Fruit fly (Drosophila melanogaster) whole organism, embryonic: ENCODE measurements around the gene CG11980.

Source experiments
- Abd-B ChIP-seq: fragments of 200-800 bp; sonication (Bioruptor generic); optimal IDR thresholded peaks from 2 replicates; lab custom pipeline; 2018; ENCODE audit warnings: missing biosample characterization, mild to moderate bottlenecking, missing genetic modification characterization, moderate library complexity
- Ada2b ChIP-seq: fragments of 200-800 bp; sonication (Bioruptor generic); IDR thresholded peaks from 2 replicates; pipeline ENCODE4 v1.3.6; 2022; ENCODE audit warnings: missing biosample characterization, missing genetic modification characterization
- Atf-2 ChIP-seq: fragments of 200-800 bp; sonication (Bioruptor generic); optimal IDR thresholded peaks from 2 replicates; lab custom pipeline; 2016; ENCODE audit warnings: missing biosample characterization, missing genetic modification characterization
- CG1233 ChIP-seq: fragments of 200-800 bp; sonication (Bioruptor generic); optimal IDR thresholded peaks from 4 replicates; lab custom pipeline; 2018; ENCODE audit warnings: missing biosample characterization, mild to moderate bottlenecking, missing genetic modification characterization
- CG12659 ChIP-seq: fragments of 200-800 bp; sonication (Bioruptor generic); optimal IDR thresholded peaks from 3 replicates; lab custom pipeline; 2017; ENCODE audit warnings: mild to moderate bottlenecking, missing biosample characterization, missing genetic modification reagents, missing genetic modification characterization
- CG13624 ChIP-seq: fragments of 200-800 bp; sonication (Bioruptor generic); optimal IDR thresholded peaks from 2 replicates; lab custom pipeline; 2016; ENCODE audit warnings: missing biosample characterization, missing genetic modification characterization
- CG15269 ChIP-seq: fragments of 200-800 bp; sonication (Bioruptor generic); optimal IDR thresholded peaks from 2 replicates; lab custom pipeline; 2018; ENCODE audit warnings: missing biosample characterization, mild to moderate bottlenecking, missing genetic modification characterization, moderate library complexity
- CG15479 ChIP-seq: fragments of 200-800 bp; sonication (Bioruptor generic); optimal IDR thresholded peaks from 3 replicates; lab custom pipeline; 2019; ENCODE audit warnings: missing biosample characterization, mild to moderate bottlenecking, missing genetic modification characterization, moderate library complexity
- CG16813 ChIP-seq: fragments of 200-800 bp; sonication (Bioruptor generic); IDR thresholded peaks from 3 replicates; pipeline ENCODE4 v1.3.6; 2022; ENCODE audit warnings: missing biosample characterization, missing genetic modification characterization; ENCODE audit not compliant: partially characterized antibody
- CG17829 ChIP-seq: fragments of 200-800 bp; optimal IDR thresholded peaks from 2 replicates; lab custom pipeline; 2019; ENCODE audit warnings: missing biosample characterization, mild to moderate bottlenecking, missing genetic modification characterization, moderate library complexity
- CG31224 ChIP-seq: fragments of 200-800 bp; sonication (Bioruptor generic); IDR thresholded peaks from 2 replicates; pipeline ENCODE4 v1.3.6; 2022; ENCODE audit warnings: missing biosample characterization, missing genetic modification characterization
- CG3163 ChIP-seq: fragments of 200-800 bp; sonication (Bioruptor generic); optimal IDR thresholded peaks from 3 replicates; lab custom pipeline; 2016; ENCODE audit warnings: missing biosample characterization, missing genetic modification characterization
- CG33557 ChIP-seq: fragments of 200-800 bp; sonication (Bioruptor generic); optimal IDR thresholded peaks from 2 replicates; lab custom pipeline; 2019; ENCODE audit warnings: missing biosample characterization, mild to moderate bottlenecking, missing genetic modification characterization, moderate library complexity
- CG43689 ChIP-seq: fragments of 200-800 bp; sonication (Bioruptor generic); IDR thresholded peaks from 2 replicates; pipeline ENCODE4 v1.3.6; 2022; ENCODE audit warnings: missing biosample characterization, missing genetic modification characterization
- CG6813 ChIP-seq: fragments of 200-800 bp; sonication (Bioruptor generic); optimal IDR thresholded peaks from 2 replicates; lab custom pipeline; 2017; ENCODE audit warnings: missing biosample characterization, missing genetic modification characterization, mild to moderate bottlenecking, moderate library complexity, missing genetic modification reagents
- CG7786 ChIP-seq: fragments of 200-800 bp; sonication (Bioruptor generic); optimal IDR thresholded peaks from 2 replicates; lab custom pipeline; 2016; ENCODE audit warnings: missing biosample characterization, missing genetic modification characterization
- Camta ChIP-seq: fragments of 200-800 bp; sonication (Bioruptor generic); optimal IDR thresholded peaks from 2 replicates; lab custom pipeline; 2016; ENCODE audit warnings: missing biosample characterization, missing genetic modification characterization
- Dip2 ChIP-seq: fragments of 200-800 bp; sonication (Bioruptor generic); IDR thresholded peaks from 2 replicates; pipeline ENCODE4 v1.3.6; 2022; ENCODE audit warnings: missing biosample characterization, missing genetic modification characterization
- E2f1 ChIP-seq: fragments of 200-800 bp; sonication (Bioruptor generic); IDR thresholded peaks from 2 replicates; pipeline ENCODE4 v1.3.6; 2022; ENCODE audit warnings: missing biosample characterization, missing genetic modification characterization
- Fer3 ChIP-seq: fragments of 200-800 bp; sonication (Bioruptor generic); optimal IDR thresholded peaks from 2 replicates; lab custom pipeline; 2018; ENCODE audit warnings: missing biosample characterization, mild to moderate bottlenecking, missing genetic modification characterization, moderate library complexity
- H2.0 ChIP-seq: fragments of 200-800 bp; sonication (Bioruptor generic); IDR thresholded peaks from 2 replicates; pipeline ENCODE4 v1.3.6; 2022; ENCODE audit warnings: missing biosample characterization, missing genetic modification characterization
- HmgZ ChIP-seq: fragments of 200-800 bp; sonication (Bioruptor generic); optimal IDR thresholded peaks from 2 replicates; lab custom pipeline; 2018; ENCODE audit warnings: missing biosample characterization, mild to moderate bottlenecking, missing genetic modification characterization
- Kr ChIP-seq: fragments of 200-800 bp; sonication (Bioruptor generic); optimal IDR thresholded peaks from 2 replicates; lab custom pipeline; 2017; ENCODE audit warnings: missing biosample characterization, mild to moderate bottlenecking, missing genetic modification characterization
- MESR4 ChIP-seq: fragments of 200-800 bp; sonication (Bioruptor generic); optimal IDR thresholded peaks from 2 replicates; lab custom pipeline; 2018; ENCODE audit warnings: missing biosample characterization, mild to moderate bottlenecking, missing genetic modification characterization, moderate library complexity
- Myb ChIP-seq: fragments of 200-800 bp; sonication (Bioruptor generic); optimal IDR thresholded peaks from 2 replicates; lab custom pipeline; 2016; ENCODE audit warnings: missing biosample characterization, missing genetic modification characterization
- NfI ChIP-seq: fragments of 200-800 bp; sonication (Bioruptor generic); optimal IDR thresholded peaks from 3 replicates; lab custom pipeline; 2018; ENCODE audit warnings: missing biosample characterization, mild to moderate bottlenecking, missing genetic modification characterization, moderate library complexity
- Pdp1 ChIP-seq, 2 experiments: fragments of 200-800 bp; sonication (Bioruptor generic); optimal IDR thresholded peaks; 3 replicates each; lab custom pipeline; 2016; ENCODE audit warnings: missing biosample characterization in 2 of 2, missing genetic modification characterization in 2 of 2, mild to moderate bottlenecking in 1 of 2, moderate library complexity in 1 of 2
- Spps ChIP-seq: fragments of 200-800 bp; sonication (Bioruptor generic); optimal IDR thresholded peaks from 2 replicates; lab custom pipeline; 2018; ENCODE audit warnings: missing biosample characterization, mild to moderate bottlenecking, missing genetic modification characterization
- Tbp ChIP-seq: fragments of >200 bp; optimal IDR thresholded peaks from 2 replicates; lab custom pipeline; 2018; ENCODE audit warnings: missing biosample characterization, missing genetic modification characterization
- Usf ChIP-seq: fragments of 200-800 bp; sonication (Bioruptor generic); optimal IDR thresholded peaks from 2 replicates; lab custom pipeline; 2017; ENCODE audit warnings: missing genotype, missing biosample characterization, missing genetic modification characterization
- YL-1 ChIP-seq: fragments of 200-800 bp; sonication (Bioruptor generic); optimal IDR thresholded peaks from 3 replicates; lab custom pipeline; 2017; ENCODE audit warnings: missing biosample characterization, mild to moderate bottlenecking, missing genetic modification characterization
- caup ChIP-seq: fragments of 200-800 bp; sonication (Bioruptor generic); optimal IDR thresholded peaks from 3 replicates; lab custom pipeline; 2017; ENCODE audit warnings: missing biosample characterization, mild to moderate bottlenecking, missing genetic modification characterization, moderate library complexity; ENCODE audit not compliant: severe bottlenecking
- cg ChIP-seq: fragments of 200-800 bp; sonication (Bioruptor generic); optimal IDR thresholded peaks from 3 replicates; lab custom pipeline; 2019; ENCODE audit warnings: missing biosample characterization, mild to moderate bottlenecking, missing genetic modification characterization, moderate library complexity
- chif ChIP-seq, 2 experiments: fragments of 200-800 bp; sonication (Bioruptor generic); optimal IDR thresholded peaks; 3 replicates each; lab custom pipeline; 2016; ENCODE audit warnings: missing biosample characterization in 2 of 2, missing genetic modification characterization in 2 of 2
- gce ChIP-seq: fragments of 200-800 bp; sonication (Bioruptor generic); IDR thresholded peaks from 3 replicates; pipeline ENCODE4 v1.3.6; 2022; ENCODE audit warnings: missing biosample characterization, missing genetic modification characterization
- grau ChIP-seq: fragments of 200-800 bp; optimal IDR thresholded peaks from 3 replicates; lab custom pipeline; 2019; ENCODE audit warnings: missing biosample characterization, mild to moderate bottlenecking, missing genetic modification characterization, moderate library complexity
- gsb-n ChIP-seq: fragments of 200-800 bp; sonication (Bioruptor generic); optimal IDR thresholded peaks from 3 replicates; lab custom pipeline; 2018; ENCODE audit warnings: missing biosample characterization, mild to moderate bottlenecking, missing genetic modification characterization
- hkb ChIP-seq, 2 experiments: fragments of 200-800 bp in 1 of 2; fragments of >200 bp in 1 of 2; sonication (Bioruptor generic) in 1 of 2; IDR thresholded peaks in 1 of 2; optimal IDR thresholded peaks in 1 of 2; 2 replicates each; pipeline versions ENCODE4 v1.3.6 to Lab custom; 2017 to 2022; ENCODE audit warnings: missing biosample characterization in 1 of 2, missing genetic modification characterization in 1 of 2
- jing ChIP-seq: fragments of 200-800 bp; sonication (Bioruptor generic); optimal IDR thresholded peaks from 2 replicates; lab custom pipeline; 2018; ENCODE audit warnings: missing biosample characterization, mild to moderate bottlenecking, missing genetic modification characterization
- jumu ChIP-seq: fragments of 200-800 bp; sonication (Bioruptor generic); optimal IDR thresholded peaks from 3 replicates; lab custom pipeline; 2016; ENCODE audit warnings: missing biosample characterization, missing genetic modification characterization
- kni ChIP-seq: fragments of 200-800 bp; sonication (Bioruptor generic); optimal IDR thresholded peaks from 3 replicates; lab custom pipeline; 2017; ENCODE audit warnings: mild to moderate bottlenecking, missing biosample characterization, missing genetic modification reagents, missing genetic modification characterization
- nerfin-1 ChIP-seq: fragments of 200-800 bp; sonication (Bioruptor generic); optimal IDR thresholded peaks from 3 replicates; lab custom pipeline; 2019; ENCODE audit warnings: missing biosample characterization, mild to moderate bottlenecking, missing genetic modification characterization, moderate library complexity
- nmo ChIP-seq: fragments of 200-800 bp; sonication (Bioruptor generic); optimal IDR thresholded peaks from 2 replicates; lab custom pipeline; 2018; ENCODE audit warnings: missing biosample characterization, mild to moderate bottlenecking, missing genetic modification characterization, moderate library complexity
- sens-2 ChIP-seq: fragments of 200-800 bp; sonication (Bioruptor generic); IDR thresholded peaks from 2 replicates; pipeline ENCODE4 v1.3.6; 2022; ENCODE audit warnings: missing biosample characterization, missing genetic modification characterization
- sim ChIP-seq: fragments of 200-800 bp; sonication (Bioruptor generic); IDR thresholded peaks from 2 replicates; pipeline ENCODE4 v1.3.6; 2022; ENCODE audit warnings: missing biosample characterization, missing genetic modification characterization
- tgo ChIP-seq: fragments of 200-800 bp; sonication (Bioruptor generic); IDR thresholded peaks from 3 replicates; pipeline ENCODE4 v1.3.6; 2022; ENCODE audit warnings: missing biosample characterization, missing genetic modification characterization
- tin ChIP-seq: fragments of 200-800 bp; sonication (Bioruptor generic); optimal IDR thresholded peaks from 3 replicates; lab custom pipeline; 2016; ENCODE audit warnings: missing biosample characterization, missing genetic modification characterization
- tna ChIP-seq: fragments of 200-800 bp; sonication (Bioruptor generic); IDR thresholded peaks from 2 replicates; pipeline ENCODE4 v1.3.6; 2022; ENCODE audit warnings: missing biosample characterization, missing genetic modification characterization; ENCODE audit not compliant: partially characterized antibody
- trem ChIP-seq: fragments of 200-800 bp; optimal IDR thresholded peaks from 3 replicates; lab custom pipeline; 2019; ENCODE audit warnings: missing biosample characterization, mild to moderate bottlenecking, missing genetic modification characterization, moderate library complexity
- zfh1 ChIP-seq: fragments of 200-800 bp; sonication (Bioruptor generic); IDR thresholded peaks from 3 replicates; pipeline ENCODE4 v1.3.6; 2022; ENCODE audit warnings: missing biosample characterization, missing genetic modification characterization

CG11980 gene

dm6 chr3R:9050519-9051119 lies 46.8 kb downstream of the CG11980 start, which contains the start of gene Nmdmc:
Nmdmc (minus strand) TSS chr3R:9050555.
- no peak for TF ChIP-seq CG43689 (GFP tag; lab: Robert Waterston, UW)
- no peak for TF ChIP-seq jumu
- no peak for TF ChIP-seq CG6813 (GFP tag; lab: Kevin White, UChicago)
- no peak for TF ChIP-seq H2.0 (GFP tag; lab: Robert Waterston, UW)
- TF ChIP-seq tgo, result no peak
- no peak for TF ChIP-seq sens-2 (GFP tag; lab: Robert Waterston, UW)
- TF ChIP-seq CG7786, result no peak
- no peak for TF ChIP-seq CG1233 (GFP tag; lab: Kevin White, UChicago)
- TF ChIP-seq Atf-2 (GFP tag; lab: Kevin White, UChicago), result no peak
- TF ChIP-seq Tbp (GFP tag; lab: Kevin White, UChicago), result peak; percentile 58
- peak; percentile 1 for TF ChIP-seq Kr
- no peak for TF ChIP-seq CG15269
- no peak for TF ChIP-seq cg (GFP tag; lab: Kevin White, UChicago)
- TF ChIP-seq YL-1 (GFP tag; lab: Kevin White, UChicago), result peak; percentile 38
- no peak for TF ChIP-seq gce
- TF ChIP-seq CG13624 (GFP tag; lab: Kevin White, UChicago), result no peak
- no peak for TF ChIP-seq Camta (GFP tag; lab: Kevin White, UChicago)
- TF ChIP-seq zfh1 (GFP tag; lab: Robert Waterston, UW), result no peak
- no peak for TF ChIP-seq caup
- peak; percentile 26 for TF ChIP-seq HmgZ
- peak; percentile 64 for TF ChIP-seq hkb (optimal IDR thresholded peaks at IDR 0.05; lab: Kevin White, UChicago)
- no peak for TF ChIP-seq hkb (GFP tag; IDR thresholded peaks at IDR 0.05; lab: Robert Waterston, UW)
- no peak for TF ChIP-seq CG16813 (GFP tag; lab: Robert Waterston, UW)
- TF ChIP-seq sim, result no peak
- TF ChIP-seq Spps (tag; lab: Kevin White, UChicago), result no peak
- no peak for TF ChIP-seq Fer3 (tag; lab: Kevin White, UChicago)
- no peak for TF ChIP-seq Usf (GFP tag; lab: Kevin White, UChicago)
- TF ChIP-seq tna (GFP tag; lab: Robert Waterston, UW), result no peak
- peak; percentile 74 for TF ChIP-seq trem
- peak; percentile 20 for TF ChIP-seq CG17829 (tag; lab: Kevin White, UChicago)
- peak; percentile 80 for TF ChIP-seq MESR4 (GFP tag; lab: Kevin White, UChicago)
- no peak for TF ChIP-seq NfI (GFP tag; lab: Kevin White, UChicago)
- no peak for TF ChIP-seq CG3163 (GFP tag; lab: Kevin White, UChicago)
- no peak for TF ChIP-seq CG31224 (GFP tag; lab: Robert Waterston, UW)
- peak; percentile 51 for TF ChIP-seq nmo (GFP tag; lab: Kevin White, UChicago)
- TF ChIP-seq jing, result no peak
- TF ChIP-seq Pdp1 (GFP tag; optimal IDR thresholded peaks at IDR 0.05; lab: Kevin White, UChicago), result peak in 1 of 2 experiments; percentile 5
- peak; percentile 12 for TF ChIP-seq CG33557 (GFP tag; lab: Kevin White, UChicago)
- no peak for TF ChIP-seq tin (GFP tag; lab: Kevin White, UChicago)
- peak; percentile 43 for TF ChIP-seq CG12659 (GFP tag; lab: Kevin White, UChicago)
- TF ChIP-seq gsb-n (tag; lab: Kevin White, UChicago), result no peak
- peak; percentile 76 for TF ChIP-seq Abd-B (GFP tag; lab: Kevin White, UChicago)
- no peak for TF ChIP-seq E2f1 (GFP tag; lab: Robert Waterston, UW)
- TF ChIP-seq chif (GFP tag; optimal IDR thresholded peaks at IDR 0.05; lab: Kevin White, UChicago), result no peak
- TF ChIP-seq Dip2, result no peak
- TF ChIP-seq Ada2b, result no peak
- TF ChIP-seq CG15479 (GFP tag; lab: Kevin White, UChicago), result peak; percentile 8
- peak; percentile 23 for TF ChIP-seq grau (tag; lab: Kevin White, UChicago)
- TF ChIP-seq nerfin-1, result peak; percentile 87
- peak; percentile 71 for TF ChIP-seq Myb (GFP tag; lab: Kevin White, UChicago)
- TF ChIP-seq kni, result no peak
